Fruit fly (Drosophila melanogaster) whole organism, prepupa: Measurements from ENCODE around the gene CG9743.
A peak's percentile ranks its signal among the peaks of the same experiment; 100 is the strongest.

Experiments used
- Blimp-1 ChIP-seq: fragments of 200-800 bp; sonication (Bioruptor generic); optimal IDR thresholded peaks from 3 replicates; lab custom pipeline; 2017; ENCODE audit warnings: missing biosample characterization, missing genetic modification characterization, mild to moderate bottlenecking, moderate library complexity, missing genetic modification reagents
- CG10631 ChIP-seq: fragments of 200-800 bp; sonication (Bioruptor generic); optimal IDR thresholded peaks from 2 replicates; lab custom pipeline; 2016; ENCODE audit warnings: missing biosample characterization, missing genetic modification characterization
- CG10669 ChIP-seq: fragments of 200-800 bp; sonication (Bioruptor generic); optimal IDR thresholded peaks from 3 replicates; lab custom pipeline; 2018; ENCODE audit warnings: missing biosample characterization, mild to moderate bottlenecking, missing genetic modification characterization, moderate library complexity
- CG11762 ChIP-seq: fragments of 200-800 bp; sonication (Bioruptor generic); optimal IDR thresholded peaks from 3 replicates; lab custom pipeline; 2016; ENCODE audit warnings: missing biosample characterization, missing genetic modification characterization; ENCODE audit not compliant: insufficient read depth
- CG11902 ChIP-seq: fragments of 200-800 bp; sonication (Bioruptor generic); optimal IDR thresholded peaks from 3 replicates; lab custom pipeline; 2016; ENCODE audit warnings: missing biosample characterization, missing genetic modification characterization
- CG15336 ChIP-seq: fragments of 200-800 bp; sonication (Bioruptor generic); IDR thresholded peaks from 2 replicates; pipeline ENCODE4 v1.3.6; 2022; ENCODE audit warnings: missing biosample characterization, missing genetic modification characterization
- CG3032 ChIP-seq: fragments of 200-800 bp; optimal IDR thresholded peaks from 2 replicates; lab custom pipeline; 2019; ENCODE audit warnings: missing biosample characterization, mild to moderate bottlenecking, missing genetic modification characterization, moderate library complexity
- CG31627 ChIP-seq: fragments of 200-800 bp; sonication (Bioruptor generic); optimal IDR thresholded peaks from 3 replicates; lab custom pipeline; 2016; ENCODE audit warnings: missing biosample characterization, missing genetic modification characterization
- CG32006 ChIP-seq: fragments of 200-800 bp; sonication (Bioruptor generic); optimal IDR thresholded peaks from 3 replicates; lab custom pipeline; 2017; ENCODE audit warnings: missing biosample characterization, mild to moderate bottlenecking, missing genetic modification characterization
- CG34406 ChIP-seq: fragments of 200-800 bp; sonication (Bioruptor generic); optimal IDR thresholded peaks from 3 replicates; lab custom pipeline; 2016; ENCODE audit warnings: missing biosample characterization, missing genetic modification characterization
- CG4318 ChIP-seq: fragments of 200-800 bp; sonication (Bioruptor generic); optimal IDR thresholded peaks from 3 replicates; lab custom pipeline; 2017; ENCODE audit warnings: missing biosample characterization, mild to moderate bottlenecking, missing genetic modification characterization
- CG6163 ChIP-seq: fragments of 200-800 bp; sonication (Bioruptor generic); IDR thresholded peaks from 3 replicates; pipeline ENCODE4 v1.3.6; 2022; ENCODE audit warnings: missing biosample characterization, missing genetic modification characterization
- CG6792 ChIP-seq: fragments of 200-800 bp; sonication (Bioruptor generic); optimal IDR thresholded peaks from 3 replicates; lab custom pipeline; 2016; ENCODE audit warnings: missing biosample characterization, missing genetic modification characterization
- CG7368 ChIP-seq: fragments of 200-800 bp; sonication (Bioruptor generic); optimal IDR thresholded peaks from 3 replicates; lab custom pipeline; 2016; ENCODE audit warnings: missing biosample characterization, missing genetic modification characterization
- CG8119 ChIP-seq: fragments of 200-800 bp; sonication (Bioruptor generic); IDR thresholded peaks from 3 replicates; pipeline ENCODE4 v1.3.6; 2022; ENCODE audit warnings: missing biosample characterization, missing genetic modification characterization
- CG8632 ChIP-seq: fragments of 200-800 bp; sonication (Bioruptor generic); optimal IDR thresholded peaks from 3 replicates; lab custom pipeline; 2016; ENCODE audit warnings: missing biosample characterization, missing genetic modification characterization
- CG9139 ChIP-seq: fragments of 200-800 bp; sonication (Bioruptor generic); optimal IDR thresholded peaks from 3 replicates; lab custom pipeline; 2017; ENCODE audit warnings: missing biosample characterization, mild to moderate bottlenecking, missing genetic modification characterization
- Eip75B ChIP-seq: fragments of 200-800 bp; sonication (Bioruptor generic); optimal IDR thresholded peaks from 3 replicates; lab custom pipeline; 2016; ENCODE audit warnings: missing biosample characterization, missing genetic modification characterization
- Eip78C ChIP-seq: fragments of 200-800 bp; sonication (Bioruptor generic); peaks from one replicate; lab custom pipeline; 2016; ENCODE audit warnings: missing biosample characterization, missing genetic modification characterization
- Eip93F ChIP-seq: fragments of 200-800 bp; sonication (Bioruptor generic); optimal IDR thresholded peaks from 2 replicates; lab custom pipeline; 2016; ENCODE audit warnings: missing biosample characterization, mild to moderate bottlenecking, missing genetic modification characterization
- Ets21C ChIP-seq: fragments of 200-800 bp; sonication (Bioruptor generic); optimal IDR thresholded peaks from 3 replicates; lab custom pipeline; 2016; ENCODE audit warnings: missing biosample characterization, missing genetic modification characterization
- Ets96B ChIP-seq: fragments of 200-800 bp; optimal IDR thresholded peaks from 2 replicates; lab custom pipeline; 2019; ENCODE audit warnings: missing biosample characterization, mild to moderate bottlenecking, missing genetic modification characterization, moderate library complexity
- Hr38 ChIP-seq: sonication (Bioruptor generic); optimal IDR thresholded peaks from 2 replicates; lab custom pipeline; 2016; ENCODE audit warnings: missing biosample characterization, missing genetic modification characterization
- Hr39 ChIP-seq: fragments of 200-800 bp; sonication (Bioruptor generic); optimal IDR thresholded peaks from 2 replicates; lab custom pipeline; 2016; ENCODE audit warnings: missing biosample characterization, missing genetic modification characterization
- Hr4 ChIP-seq: fragments of 200-800 bp; sonication (Bioruptor generic); optimal IDR thresholded peaks from 3 replicates; lab custom pipeline; 2016; ENCODE audit warnings: missing biosample characterization, missing genetic modification characterization
- Met ChIP-seq: fragments of 200-800 bp; sonication (Bioruptor generic); optimal IDR thresholded peaks from 3 replicates; lab custom pipeline; 2016; ENCODE audit warnings: missing biosample characterization, missing genetic modification characterization
- Smox ChIP-seq: fragments of 200-800 bp; sonication (Bioruptor generic); optimal IDR thresholded peaks from 3 replicates; lab custom pipeline; 2016; ENCODE audit warnings: missing biosample characterization, missing genetic modification characterization
- Sox102F ChIP-seq: fragments of 200-800 bp; sonication (Bioruptor generic); optimal IDR thresholded peaks from 2 replicates; lab custom pipeline; 2016; ENCODE audit warnings: missing biosample characterization, mild to moderate bottlenecking, missing genetic modification characterization
- Sox14 ChIP-seq: fragments of 200-800 bp; sonication (Bioruptor generic); optimal IDR thresholded peaks from 3 replicates; lab custom pipeline; 2016; ENCODE audit warnings: missing biosample characterization, missing genetic modification characterization
- Sox15 ChIP-seq: fragments of 200-800 bp; sonication (Bioruptor generic); optimal IDR thresholded peaks from 3 replicates; lab custom pipeline; 2016; ENCODE audit warnings: missing biosample characterization, missing genetic modification characterization
- acj6 ChIP-seq: fragments of 200-800 bp; sonication (Bioruptor generic); optimal IDR thresholded peaks from 3 replicates; lab custom pipeline; 2016; ENCODE audit warnings: missing biosample characterization, missing genetic modification characterization
- cyc ChIP-seq: fragments of 200-800 bp; sonication (Bioruptor generic); optimal IDR thresholded peaks from 3 replicates; lab custom pipeline; 2016; ENCODE audit warnings: missing biosample characterization, missing genetic modification characterization
- dac ChIP-seq: fragments of 200-800 bp; sonication (Bioruptor generic); optimal IDR thresholded peaks from 2 replicates; lab custom pipeline; 2017; ENCODE audit warnings: missing biosample characterization, mild to moderate bottlenecking, missing genetic modification characterization
- dsx ChIP-seq: fragments of 200-800 bp; optimal IDR thresholded peaks from 3 replicates; lab custom pipeline; 2019; ENCODE audit warnings: missing biosample characterization, mild to moderate bottlenecking, missing genetic modification characterization, moderate library complexity; ENCODE audit not compliant: poor library complexity, severe bottlenecking
- eg ChIP-seq: fragments of 200-800 bp; sonication (Bioruptor generic); IDR thresholded peaks from 3 replicates; pipeline ENCODE4 v1.3.6; 2022; ENCODE audit warnings: missing biosample characterization, missing genetic modification characterization
- esn ChIP-seq: fragments of 200-800 bp; sonication (Bioruptor generic); optimal IDR thresholded peaks from 2 replicates; lab custom pipeline; 2016; ENCODE audit warnings: missing biosample characterization, mild to moderate bottlenecking, missing genetic modification characterization, moderate library complexity
- fd59A ChIP-seq: fragments of 200-800 bp; sonication (Bioruptor generic); optimal IDR thresholded peaks from 2 replicates; lab custom pipeline; 2017; ENCODE audit warnings: missing biosample characterization, mild to moderate bottlenecking, missing genetic modification characterization, missing genetic modification reagents
- fd85E ChIP-seq: fragments of 200-800 bp; sonication (Bioruptor generic); optimal IDR thresholded peaks from 3 replicates; lab custom pipeline; 2016; ENCODE audit warnings: missing biosample characterization, missing genetic modification characterization
- lz ChIP-seq: fragments of 200-800 bp; sonication (Bioruptor generic); optimal IDR thresholded peaks from 3 replicates; lab custom pipeline; 2016; ENCODE audit warnings: missing biosample characterization, missing genetic modification characterization
- net ChIP-seq: fragments of 200-800 bp; sonication (Bioruptor generic); optimal IDR thresholded peaks from 3 replicates; lab custom pipeline; 2016; ENCODE audit warnings: missing biosample characterization, missing genetic modification characterization
- pdm3 ChIP-seq: fragments of 200-800 bp; sonication (Bioruptor generic); optimal IDR thresholded peaks from 3 replicates; lab custom pipeline; 2016; ENCODE audit warnings: missing biosample characterization, missing genetic modification characterization
- salr ChIP-seq, 2 experiments: fragments of 200-800 bp; sonication (Bioruptor generic); optimal IDR thresholded peaks; 3 replicates each; lab custom pipeline; 2016 to 2018; ENCODE audit warnings: missing biosample characterization in 2 of 2, missing genetic modification characterization in 2 of 2, mild to moderate bottlenecking in 1 of 2
- ss ChIP-seq, 2 experiments: fragments of 200-800 bp; sonication (Bioruptor generic); optimal IDR thresholded peaks; 2 replicates in 1 of 2; 3 replicates in 1 of 2; lab custom pipeline; 2017 to 2018; ENCODE audit warnings: mild to moderate bottlenecking in 2 of 2, missing biosample characterization in 2 of 2, missing genetic modification characterization in 2 of 2, moderate library complexity in 1 of 2
- svp ChIP-seq: fragments of 200-800 bp; sonication (Bioruptor generic); peaks from one replicate; lab custom pipeline; 2016; ENCODE audit warnings: missing biosample characterization, missing genetic modification characterization
- vri ChIP-seq: fragments of 200-800 bp; sonication (Bioruptor generic); optimal IDR thresholded peaks from 3 replicates; lab custom pipeline; 2016; ENCODE audit warnings: missing biosample characterization, mild to moderate bottlenecking, missing genetic modification characterization

CG9743 gene

dm6 chr3R:30247802-30248363, 45.1 kb upstream of the CG9743 start:
- 0 out of 3 replicates have a peak, but pooled peaks have one; percentile 26 for TF ChIP-seq eg
- no peak for TF ChIP-seq Smox (GFP tag; lab: Kevin White, UChicago)
- peak; percentile 41 for TF ChIP-seq Eip78C (GFP tag; lab: Kevin White, UChicago)

- TF ChIP-seq Blimp-1, result no peak
- no peak for TF ChIP-seq Hr38 (GFP tag; lab: Kevin White, UChicago)
- no peak for TF ChIP-seq CG34406 (GFP tag; lab: Kevin White, UChicago)
- TF ChIP-seq svp (GFP tag; lab: Kevin White, UChicago), result peak; percentile 28
Observed at dm6 chr3R:30246603-30247002, 43.8 kb upstream of the CG9743 start, which contains the start of gene CG9733. TSS of gene CG9733 (minus strand) at chr3R:30246703.

dm6 chr3R:30245739-30246589, 43.2 kb upstream of the CG9743 start:
- TF ChIP-seq CG31627 (GFP tag; lab: Kevin White, UChicago), result peak; percentile 7
- no peak for TF ChIP-seq Eip75B (GFP tag; lab: Kevin White, UChicago)
- no peak for TF ChIP-seq CG11762
- TF ChIP-seq CG7368 (GFP tag; lab: Kevin White, UChicago), result no peak
- no peak for TF ChIP-seq acj6 (GFP tag; lab: Kevin White, UChicago)
- TF ChIP-seq Sox102F (GFP tag; lab: Kevin White, UChicago), result peak; percentile 9
- TF ChIP-seq salr (GFP tag; optimal IDR thresholded peaks at IDR 0.05; lab: Kevin White, UChicago), result no peak
- no peak for TF ChIP-seq CG11902 (GFP tag; lab: Kevin White, UChicago)
- peak; percentile 14 for TF ChIP-seq Hr39
- TF ChIP-seq Smox (GFP tag; lab: Kevin White, UChicago), result peak; percentile 23
- peak; percentile 17 for TF ChIP-seq Met (GFP tag; lab: Kevin White, UChicago)
- TF ChIP-seq esn (GFP tag; lab: Kevin White, UChicago), result peak; percentile 41
- TF ChIP-seq dsx (GFP tag; lab: Kevin White, UChicago), result peak; percentile 3
- TF ChIP-seq ss (GFP tag; optimal IDR thresholded peaks at IDR 0.05; lab: Kevin White, UChicago), result no peak
- TF ChIP-seq Hr4, result no peak
- TF ChIP-seq pdm3 (GFP tag; lab: Kevin White, UChicago), result no peak
- TF ChIP-seq fd59A (GFP tag; lab: Kevin White, UChicago), result no peak
- TF ChIP-seq dac (GFP tag; lab: Kevin White, UChicago), result no peak
- TF ChIP-seq CG32006 (GFP tag; lab: Kevin White, UChicago), result no peak
- TF ChIP-seq Blimp-1, result no peak
- no peak for TF ChIP-seq CG9139
- TF ChIP-seq vri (GFP tag; lab: Kevin White, UChicago), result no peak
- no peak for TF ChIP-seq CG6163 (GFP tag; lab: Robert Waterston, UW)
- no peak for TF ChIP-seq Ets21C (GFP tag; lab: Kevin White, UChicago)
- TF ChIP-seq CG4318 (GFP tag; lab: Kevin White, UChicago), result no peak
- no peak for TF ChIP-seq CG15336 (GFP tag; lab: Robert Waterston, UW)
- TF ChIP-seq cyc (GFP tag; lab: Kevin White, UChicago), result no peak
- no peak for TF ChIP-seq lz (GFP tag; lab: Kevin White, UChicago)
- TF ChIP-seq CG8632 (GFP tag; lab: Kevin White, UChicago), result peak; percentile 11
- TF ChIP-seq CG3032 (tag; lab: Kevin White, UChicago), result no peak
- no peak for TF ChIP-seq CG10669 (GFP tag; lab: Kevin White, UChicago)
- TF ChIP-seq eg, result no peak
- peak; percentile 2 for TF ChIP-seq Sox14 (GFP tag; lab: Kevin White, UChicago)
- TF ChIP-seq CG6792 (GFP tag; lab: Kevin White, UChicago), result no peak
- TF ChIP-seq Hr38 (GFP tag; lab: Kevin White, UChicago), result no peak
- no peak for TF ChIP-seq Ets96B (tag; lab: Kevin White, UChicago)
- no peak for TF ChIP-seq CG10631 (GFP tag; lab: Kevin White, UChicago)
- no peak for TF ChIP-seq Sox15 (GFP tag; lab: Kevin White, UChicago)
- TF ChIP-seq net, result no peak
- TF ChIP-seq fd85E (GFP tag; lab: Kevin White, UChicago), result no peak
- TF ChIP-seq CG8119 (GFP tag; lab: Robert Waterston, UW), result no peak
- TF ChIP-seq Eip93F (GFP tag; lab: Kevin White, UChicago), result no peak
